Fruit fly (Drosophila melanogaster) whole organism, embryonic: ENCODE data around the gene Wwox.
A peak's percentile ranks its signal among the peaks of the same experiment; 100 is the strongest.

Source experiments
- BEAF-32 ChIP-seq: fragments of 200-800 bp; sonication (Bioruptor generic); optimal IDR thresholded peaks from 3 replicates; lab custom pipeline; 2017; ENCODE audit warnings: missing biosample characterization, missing genetic modification characterization, mild to moderate bottlenecking, moderate library complexity, missing genetic modification reagents
- CG10431 ChIP-seq: fragments of 200-800 bp; sonication (Bioruptor generic); optimal IDR thresholded peaks from 3 replicates; lab custom pipeline; 2018; ENCODE audit warnings: missing biosample characterization, mild to moderate bottlenecking, missing genetic modification characterization
- CG11504 ChIP-seq: fragments of 200-800 bp; sonication (Bioruptor generic); optimal IDR thresholded peaks from 3 replicates; lab custom pipeline; 2019; ENCODE audit warnings: missing biosample characterization, mild to moderate bottlenecking, missing genetic modification characterization, moderate library complexity
- CG11696 ChIP-seq: fragments of 200-800 bp; sonication (Bioruptor generic); IDR thresholded peaks from 2 replicates; pipeline ENCODE4 v1.3.6; 2022; ENCODE audit warnings: missing biosample characterization, missing genetic modification characterization
- CG12659 ChIP-seq: fragments of 200-800 bp; sonication (Bioruptor generic); optimal IDR thresholded peaks from 3 replicates; lab custom pipeline; 2017; ENCODE audit warnings: mild to moderate bottlenecking, missing biosample characterization, missing genetic modification reagents, missing genetic modification characterization
- CG13296 ChIP-seq: fragments of 200-800 bp; sonication (Bioruptor generic); optimal IDR thresholded peaks from 3 replicates; lab custom pipeline; 2018; ENCODE audit warnings: missing biosample characterization, mild to moderate bottlenecking, missing genetic modification characterization
- CG1832 ChIP-seq: fragments of 200-800 bp; sonication (Bioruptor generic); optimal IDR thresholded peaks from 2 replicates; lab custom pipeline; 2017; ENCODE audit warnings: missing biosample characterization, mild to moderate bottlenecking, missing genetic modification characterization, inconsistent platforms
- CG2116 ChIP-seq: fragments of 200-800 bp; sonication (Bioruptor generic); optimal IDR thresholded peaks from 3 replicates; lab custom pipeline; 2018; ENCODE audit warnings: missing biosample characterization, mild to moderate bottlenecking, missing genetic modification characterization
- CG2202 ChIP-seq: fragments of 200-800 bp; sonication (Bioruptor generic); optimal IDR thresholded peaks from 2 replicates; lab custom pipeline; 2018; ENCODE audit warnings: missing biosample characterization, mild to moderate bottlenecking, missing genetic modification characterization
- CG2678 ChIP-seq: fragments of 200-800 bp; sonication (Bioruptor generic); optimal IDR thresholded peaks from 3 replicates; lab custom pipeline; 2019; ENCODE audit warnings: missing biosample characterization, mild to moderate bottlenecking, missing genetic modification characterization, moderate library complexity
- CG31388 ChIP-seq: fragments of 200-800 bp; sonication (Bioruptor generic); optimal IDR thresholded peaks from 2 replicates; lab custom pipeline; 2016; ENCODE audit warnings: missing biosample characterization, missing genetic modification characterization
- CG3281 ChIP-seq: fragments of 200-800 bp; sonication (Bioruptor generic); optimal IDR thresholded peaks from 3 replicates; lab custom pipeline; 2017; ENCODE audit warnings: missing biosample characterization, mild to moderate bottlenecking, missing genetic modification characterization
- CG3726 ChIP-seq: fragments of 200-800 bp; sonication (Bioruptor generic); IDR thresholded peaks from 3 replicates; pipeline ENCODE4, ENCODE4 v1.3.6; 2022; ENCODE audit warnings: missing biosample characterization, missing genetic modification characterization
- CG6791 ChIP-seq: fragments of 200-800 bp; sonication (Bioruptor generic); IDR thresholded peaks from 3 replicates; pipeline ENCODE4 v1.3.6; 2022; ENCODE audit warnings: missing biosample characterization, missing genetic modification characterization; ENCODE audit not compliant: partially characterized antibody
- CG7271 ChIP-seq: fragments of 200-800 bp; sonication (Bioruptor generic); optimal IDR thresholded peaks from 2 replicates; lab custom pipeline; 2018; ENCODE audit warnings: missing biosample characterization, mild to moderate bottlenecking, missing genetic modification characterization, moderate library complexity
- CG7357 ChIP-seq: fragments of 200-800 bp; sonication (Bioruptor generic); IDR thresholded peaks from 3 replicates; pipeline ENCODE4 v1.3.6; 2022; ENCODE audit warnings: missing biosample characterization, missing genetic modification characterization
- CG7372 ChIP-seq: fragments of 200-800 bp; sonication (Bioruptor generic); IDR thresholded peaks from 2 replicates; pipeline ENCODE4 v1.3.6; 2022; ENCODE audit warnings: missing biosample characterization, missing genetic modification characterization
- CG7786 ChIP-seq: fragments of 200-800 bp; sonication (Bioruptor generic); optimal IDR thresholded peaks from 2 replicates; lab custom pipeline; 2016; ENCODE audit warnings: missing biosample characterization, missing genetic modification characterization
- CHES-1-like ChIP-seq: fragments of 200-800 bp; sonication (Bioruptor generic); optimal IDR thresholded peaks from 2 replicates; lab custom pipeline; 2016; ENCODE audit warnings: missing biosample characterization, missing genetic modification characterization
- CTCF ChIP-seq: fragments of 200-800 bp; sonication (Bioruptor generic); optimal IDR thresholded peaks from 2 replicates; lab custom pipeline; 2017; ENCODE audit warnings: missing biosample characterization, mild to moderate bottlenecking, missing genetic modification characterization, moderate library complexity
- Doc3 ChIP-seq: fragments of 200-800 bp; sonication (Bioruptor generic); IDR thresholded peaks from 3 replicates; pipeline ENCODE4 v1.3.6; 2022; ENCODE audit warnings: missing biosample characterization, missing genetic modification characterization; ENCODE audit not compliant: partially characterized antibody
- Dref ChIP-seq: fragments of 200-800 bp; sonication (Bioruptor generic); IDR thresholded peaks from 2 replicates; pipeline ENCODE4 v1.3.6; 2022; ENCODE audit warnings: missing biosample characterization, missing genetic modification characterization
- Fer1 ChIP-seq: fragments of 200-800 bp; sonication (Bioruptor generic); optimal IDR thresholded peaks from 2 replicates; lab custom pipeline; 2017; ENCODE audit warnings: missing biosample characterization, mild to moderate bottlenecking, missing genetic modification characterization
- Kr ChIP-seq: fragments of 200-800 bp; sonication (Bioruptor generic); optimal IDR thresholded peaks from 2 replicates; lab custom pipeline; 2017; ENCODE audit warnings: missing biosample characterization, mild to moderate bottlenecking, missing genetic modification characterization
- Ravus ChIP-seq: fragments of 200-800 bp; sonication (Bioruptor generic); IDR thresholded peaks from 2 replicates; pipeline ENCODE4 v1.3.6; 2022; ENCODE audit warnings: missing biosample characterization, missing genetic modification characterization
- Sox100B ChIP-seq: fragments of 200-800 bp; sonication (Bioruptor generic); optimal IDR thresholded peaks from 3 replicates; lab custom pipeline; 2018; ENCODE audit warnings: missing biosample characterization, mild to moderate bottlenecking, missing genetic modification characterization
- Tbp ChIP-seq: fragments of >200 bp; optimal IDR thresholded peaks from 2 replicates; lab custom pipeline; 2018; ENCODE audit warnings: missing biosample characterization, missing genetic modification characterization
- Xrp1 ChIP-seq: fragments of 200-800 bp; sonication (Bioruptor generic); IDR thresholded peaks from 2 replicates; pipeline ENCODE4 v1.3.6; 2022; ENCODE audit warnings: missing biosample characterization, missing genetic modification characterization
- ase ChIP-seq: fragments of 200-800 bp; sonication (Bioruptor generic); IDR thresholded peaks from 3 replicates; pipeline ENCODE4 v1.3.6; 2022; ENCODE audit warnings: missing biosample characterization, missing genetic modification characterization
- cato ChIP-seq: fragments of 200-800 bp; sonication (Bioruptor generic); optimal IDR thresholded peaks from 2 replicates; lab custom pipeline; 2016; ENCODE audit warnings: missing biosample characterization, missing genetic modification characterization, borderline replicate concordance
- eve ChIP-seq, 2 experiments: fragments of >200 bp; optimal IDR thresholded peaks; 2 replicates each; lab custom pipeline; 2017; ENCODE audit warnings: missing biosample characterization in 2 of 2, missing genetic modification characterization in 2 of 2
- fd64A ChIP-seq: fragments of 200-800 bp; sonication (Bioruptor generic); optimal IDR thresholded peaks from 3 replicates; lab custom pipeline; 2018; ENCODE audit warnings: missing biosample characterization, mild to moderate bottlenecking, missing genetic modification characterization
- ftz-f1 ChIP-seq: fragments of 200-800 bp; sonication (Bioruptor generic); optimal IDR thresholded peaks from 2 replicates; lab custom pipeline; 2016; ENCODE audit warnings: missing biosample characterization, missing genetic modification characterization
- hb ChIP-seq: fragments of 200-800 bp; sonication (Bioruptor generic); IDR thresholded peaks from 3 replicates; pipeline ENCODE4 v1.3.6; 2022; ENCODE audit warnings: missing biosample characterization, missing genetic modification characterization; ENCODE audit not compliant: partially characterized antibody
- inv ChIP-seq: fragments of 200-800 bp; sonication (Bioruptor generic); IDR thresholded peaks from 2 replicates; pipeline ENCODE4 v1.3.6; 2022; ENCODE audit warnings: missing biosample characterization, missing genetic modification characterization; ENCODE audit not compliant: partially characterized antibody
- ken ChIP-seq: fragments of 200-800 bp; sonication (Bioruptor generic); IDR thresholded peaks from 3 replicates; pipeline ENCODE4 v1.3.6; 2022; ENCODE audit warnings: missing biosample characterization, missing genetic modification characterization
- lola ChIP-seq, 3 experiments: fragments of >200 bp in 2 of 3; fragments of 200-800 bp in 1 of 3; sonication (Bioruptor generic) in 1 of 3; optimal IDR thresholded peaks; 2 replicates each; lab custom pipeline; 2017 to 2019; ENCODE audit warnings: missing biosample characterization in 3 of 3, missing genetic modification characterization in 3 of 3, mild to moderate bottlenecking in 1 of 3, moderate library complexity in 1 of 3
- nerfin-2 ChIP-seq: fragments of 200-800 bp; sonication (Bioruptor generic); IDR thresholded peaks from 2 replicates; pipeline ENCODE4 v1.3.6; 2022; ENCODE audit warnings: missing biosample characterization, missing genetic modification characterization; ENCODE audit not compliant: partially characterized antibody
- oc ChIP-seq: fragments of 200-800 bp; sonication (Bioruptor generic); optimal IDR thresholded peaks from 2 replicates; lab custom pipeline; 2018; ENCODE audit warnings: missing biosample characterization, mild to moderate bottlenecking, missing genetic modification characterization, moderate library complexity
- prd ChIP-seq, 3 experiments: fragments of >200 bp in 2 of 3; fragments of 200-800 bp in 1 of 3; sonication (Bioruptor generic) in 1 of 3; optimal IDR thresholded peaks in 2 of 3; IDR thresholded peaks in 1 of 3; 2 replicates in 2 of 3; 3 replicates in 1 of 3; pipeline versions ENCODE4 v1.3.6 to Lab custom; 2017 to 2022; ENCODE audit warnings: missing biosample characterization in 1 of 3, missing genetic modification characterization in 1 of 3
- row ChIP-seq: fragments of 200-800 bp; sonication (Bioruptor generic); IDR thresholded peaks from 3 replicates; pipeline ENCODE4 v1.3.6; 2022; ENCODE audit warnings: missing biosample characterization, missing genetic modification characterization
- run ChIP-seq: fragments of 200-800 bp; sonication (Bioruptor generic); optimal IDR thresholded peaks from 3 replicates; lab custom pipeline; 2018; ENCODE audit warnings: missing biosample characterization, mild to moderate bottlenecking, missing genetic modification characterization
- sc ChIP-seq, 3 experiments: fragments of >200 bp in 2 of 3; fragments of 200-800 bp in 1 of 3; sonication (Bioruptor generic) in 1 of 3; optimal IDR thresholded peaks; 2 replicates in 2 of 3; 3 replicates in 1 of 3; lab custom pipeline; 2017; ENCODE audit warnings: mild to moderate bottlenecking in 1 of 3, missing biosample characterization in 1 of 3, missing genetic modification characterization in 1 of 3, missing genetic modification reagents in 1 of 3
- sens ChIP-seq: fragments of 200-800 bp; sonication (Bioruptor generic); peaks from one replicate; lab custom pipeline; 2016; ENCODE audit warnings: missing biosample characterization, missing genetic modification characterization
- tgo ChIP-seq: fragments of 200-800 bp; sonication (Bioruptor generic); IDR thresholded peaks from 3 replicates; pipeline ENCODE4 v1.3.6; 2022; ENCODE audit warnings: missing biosample characterization, missing genetic modification characterization
- vnd ChIP-seq: fragments of 200-800 bp; sonication (Bioruptor generic); IDR thresholded peaks from 3 replicates; pipeline ENCODE4 v1.3.6; 2022; ENCODE audit warnings: missing biosample characterization, missing genetic modification characterization; ENCODE audit not compliant: partially characterized antibody

The Wwox gene

dm6 chr2L:8010602-8011455 lies 6.7 kb upstream of the Wwox start, which contains the start of the genes Glyat and Tg (continued):
- TF ChIP-seq Dref (GFP tag; lab: Robert Waterston, UW) (peak; percentile 97), Fer1 (GFP tag; lab: Kevin White, UChicago) (peak; percentile 50), nerfin-2 (GFP tag; lab: Robert Waterston, UW) (peak; percentile 49; the same call in 1 of the 2 replicates), Xrp1 (GFP tag; lab: Robert Waterston, UW) (0 out of 2 replicates have a peak, but pooled peaks have one; percentile 22), CG7372 (GFP tag; lab: Robert Waterston, UW) (peak; percentile 27; the same call in 1 of the 2 replicates), CTCF (GFP tag; lab: Kevin White, UChicago) (no peak), CG11696 (GFP tag; lab: Robert Waterston, UW) (no peak), prd (optimal IDR thresholded peaks at IDR 0.05; lab: Kevin White, UChicago) (no peak), prd (GFP tag; IDR thresholded peaks at IDR 0.05; lab: Robert Waterston, UW) (peak; percentile 28; the same call in 1 of the 3 replicates), CG6791 (peak; percentile 69), CG31388 (GFP tag; lab: Kevin White, UChicago) (no peak), Ravus (GFP tag; lab: Robert Waterston, UW) (no peak), Kr (no peak), hb (GFP tag; lab: Robert Waterston, UW) (no peak), CG7357 (GFP tag; lab: Robert Waterston, UW) (no peak), CG12659 (peak; percentile 36), sc (optimal IDR thresholded peaks at IDR 0.05; lab: Kevin White, UChicago) (no peak), sc (GFP tag; optimal IDR thresholded peaks at IDR 0.05; lab: Kevin White, UChicago) (no peak), BEAF-32 (GFP tag; lab: Kevin White, UChicago) (peak; percentile 15), CG10431 (GFP tag; lab: Kevin White, UChicago) (no peak), row (GFP tag; lab: Robert Waterston, UW) (peak; percentile 60), oc (tag; lab: Kevin White, UChicago) (no peak), ken (GFP tag; lab: Robert Waterston, UW) (0 out of 3 replicates have a peak, but pooled peaks have one; percentile 42), CG2116 (GFP tag; lab: Kevin White, UChicago) (peak; percentile 78), CG3281 (GFP tag; lab: Kevin White, UChicago) (peak; percentile 29), CG13296 (peak; percentile 34), CG1832 (GFP tag; lab: Kevin White, UChicago) (no peak), vnd (0 out of 3 replicates have a peak, but pooled peaks have one; percentile 21), Sox100B (peak; percentile 9), ftz-f1 (peak; percentile 2), ase (GFP tag; lab: Robert Waterston, UW) (no peak), CG11504 (tag; lab: Kevin White, UChicago) (peak; percentile 51), CG7271 (no peak), tgo (GFP tag; lab: Robert Waterston, UW) (no peak), cato (no peak), run (tag; lab: Kevin White, UChicago) (no peak), sens (GFP tag; lab: Kevin White, UChicago) (peak; percentile 76), Doc3 (GFP tag; lab: Robert Waterston, UW) (peak; percentile 47; the same call in 2 of the 3 replicates), CHES-1-like (GFP tag; lab: Kevin White, UChicago) (no peak), lola (GFP tag; optimal IDR thresholded peaks at IDR 0.05; lab: Kevin White, UChicago) (no peak), CG2202 (no peak), CG2678 (tag; lab: Kevin White, UChicago) (peak; percentile 48), inv (peak; percentile 37), fd64A (no peak), eve (GFP tag; optimal IDR thresholded peaks at IDR 0.05; lab: Kevin White, UChicago) (peak in 1 of 2 experiments; percentile 18), CG7786 (GFP tag; lab: Kevin White, UChicago) (no peak), Tbp (no peak), CG3726 (GFP tag; lab: Robert Waterston, UW) (no peak)
